Fruit fly (Drosophila melanogaster): ENCODE data around the gene D19A.
A peak's percentile ranks its signal among the peaks of the same experiment; 100 is the strongest.

D19A gene

DNA sequence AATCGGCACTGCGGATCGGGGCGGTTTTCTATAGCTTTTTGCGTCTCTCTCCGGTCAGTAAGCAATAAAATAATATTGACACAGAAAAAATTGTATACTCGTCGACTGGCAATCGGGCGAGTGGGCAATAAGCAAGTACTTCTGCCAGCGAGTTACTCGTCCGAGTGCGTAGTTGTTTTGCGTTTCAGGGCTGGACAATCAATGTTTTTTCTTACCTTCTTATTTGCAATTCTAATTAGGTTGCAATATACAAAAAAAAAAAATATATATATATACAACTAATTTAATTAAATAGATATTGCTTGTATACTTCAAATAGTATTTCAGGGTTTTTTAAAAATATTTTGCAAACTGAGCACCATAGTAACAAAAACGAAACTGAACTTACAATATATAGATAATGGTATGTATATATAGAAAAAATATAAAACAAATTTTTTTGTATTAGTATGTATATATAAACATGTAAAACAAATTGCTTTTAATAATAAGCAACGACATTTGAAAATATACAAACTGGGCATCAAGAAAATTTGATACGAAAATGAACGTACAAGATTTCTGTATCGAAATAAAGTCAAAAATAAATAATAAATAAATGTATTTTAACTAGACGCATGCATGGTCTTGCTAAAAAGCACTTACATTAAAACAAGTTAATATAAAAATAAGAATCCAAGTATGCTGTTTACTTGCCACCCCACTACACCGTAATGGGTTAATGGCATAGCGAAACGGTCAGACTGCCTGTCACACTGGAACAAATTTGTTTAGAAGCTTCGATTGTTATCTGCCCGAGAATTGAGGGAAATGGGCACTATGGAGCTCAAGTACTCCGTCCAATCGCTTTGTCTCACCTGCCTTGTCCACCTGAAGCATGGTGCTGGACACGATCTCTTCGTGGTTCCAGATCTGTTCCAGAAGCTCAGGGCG, at the start of gene D19A, which contains the start of gene CG7386 (continued):
- TF ChIP-seq CG2712 (tag; optimal IDR thresholded peaks at IDR 0.05) (peak; percentile 70), CG8281 (tag; optimal IDR thresholded peaks at IDR 0.05) (no peak), CoRest (tag; optimal IDR thresholded peaks at IDR 0.05) (peak; percentile 70), ssp (GFP tag; IDR thresholded peaks at IDR 0.05) (peak; percentile 18; the same call in 1 of the 2 replicates), CG33213 (GFP tag; optimal IDR thresholded peaks at IDR 0.05) (peak; percentile 38), CG7928 (GFP tag; optimal IDR thresholded peaks at IDR 0.05) (peak; percentile 89), CG31224 (GFP tag; IDR thresholded peaks at IDR 0.05) (0 out of 2 replicates have a peak, but pooled peaks have one; percentile 29), Doc3 (GFP tag; IDR thresholded peaks at IDR 0.05; ENCODE audit: partially characterized antibody) (0 out of 3 replicates have a peak, but pooled peaks have one; percentile 25), CG12744 (GFP tag; optimal IDR thresholded peaks at IDR 0.05) (no peak), CG17361 (GFP tag; IDR thresholded peaks at IDR 0.05) (peak; percentile 75; the same call in 2 of the 3 replicates), Elba2 (GFP tag; optimal IDR thresholded peaks at IDR 0.05) (peak; percentile 97), CG7786 (GFP tag; optimal IDR thresholded peaks at IDR 0.05) (peak; percentile 56), odd (GFP tag; optimal IDR thresholded peaks at IDR 0.05) (no peak), Adf1 (GFP tag; IDR thresholded peaks at IDR 0.05) (no peak), Nf-YB (GFP tag; optimal IDR thresholded peaks at IDR 0.05) (peak; percentile 29), CG11085 (GFP tag; IDR thresholded peaks at IDR 0.05) (peak; percentile 44; the same call in 1 of the 2 replicates), CG3726 (GFP tag; IDR thresholded peaks at IDR 0.05) (0 out of 3 replicates have a peak, but pooled peaks have one; percentile 22), nerfin-2 (GFP tag; IDR thresholded peaks at IDR 0.05; ENCODE audit: partially characterized antibody) (no peak), Stat92E (GFP tag; optimal IDR thresholded peaks at IDR 0.05) (no peak), lab (GFP tag; optimal IDR thresholded peaks at IDR 0.05) (peak; percentile 59), CG16815 (GFP tag; optimal IDR thresholded peaks at IDR 0.05) (peak; percentile 12), CG8478 (optimal IDR thresholded peaks at IDR 0.05) (no peak), CG8944 (GFP tag; optimal IDR thresholded peaks at IDR 0.05) (peak; percentile 52), lmd (GFP tag; IDR thresholded peaks at IDR 0.05) (peak; percentile 65), pzg (GFP tag; optimal IDR thresholded peaks at IDR 0.05) (peak; percentile 32), her (GFP tag; optimal IDR thresholded peaks at IDR 0.05) (peak; percentile 49), Meics (GFP tag; optimal IDR thresholded peaks at IDR 0.05) (peak; percentile 55), HLHmδ (GFP tag; optimal IDR thresholded peaks at IDR 0.05) (no peak), Sox100B (GFP tag; optimal IDR thresholded peaks at IDR 0.05) (peak; percentile 53), CG8924 (tag; optimal IDR thresholded peaks at IDR 0.05) (peak; percentile 69), ac (GFP tag; optimal IDR thresholded peaks at IDR 0.05) (no peak), CG12299 (tag; optimal IDR thresholded peaks at IDR 0.05) (no peak), hbn (GFP tag; IDR thresholded peaks at IDR 0.05; ENCODE audit: partially characterized antibody) (no peak; the same call in 1 of the 2 replicates), Doc2 (GFP tag; IDR thresholded peaks at IDR 0.05) (no peak), CG32772 (GFP tag; IDR thresholded peaks at IDR 0.05) (peak; percentile 46; the same call in 1 of the 2 replicates), CG11696 (GFP tag; IDR thresholded peaks at IDR 0.05) (peak; percentile 38), tin (GFP tag; optimal IDR thresholded peaks at IDR 0.05) (peak; percentile 43), chn (GFP tag; optimal IDR thresholded peaks at IDR 0.05) (peak; percentile 64), CG14860 (GFP tag; IDR thresholded peaks at IDR 0.05; ENCODE audit: partially characterized antibody) (no peak), MTF-1 (GFP tag; optimal IDR thresholded peaks at IDR 0.05; ENCODE audit: borderline replicate concordance) (peak; percentile 8), unpg (GFP tag; optimal IDR thresholded peaks at IDR 0.05) (peak; percentile 67), Dip2 (GFP tag; IDR thresholded peaks at IDR 0.05) (no peak), Bteb2 (GFP tag; optimal IDR thresholded peaks at IDR 0.05) (peak; percentile 50), CG18619 (GFP tag; optimal IDR thresholded peaks at IDR 0.05) (peak; percentile 12), shn (GFP tag; optimal IDR thresholded peaks at IDR 0.05) (peak; percentile 50), Atf-2 (GFP tag; optimal IDR thresholded peaks at IDR 0.05) (peak; percentile 41), CG10654 (GFP tag; optimal IDR thresholded peaks at IDR 0.05) (peak; percentile 2), Xrp1 (GFP tag; IDR thresholded peaks at IDR 0.05) (peak; percentile 70)
